Worm (Caenorhabditis elegans) whole organism, L4 larva: Measurements from ENCODE around the gene rfc-2.
"Not testable (repeated sequence)": the region's sequence is repeated elsewhere in the genome, so short reads cannot be mapped to it uniquely, and the experiment has no call there.

Experiments used
- R02D3.7 ChIP-seq: fragments of 150-350 bp; sonication (generic microtip); optimal IDR thresholded peaks from 3 replicates; lab custom pipeline; 2014; ENCODE audit warnings: missing biosample characterization, missing genetic modification characterization
- T20F7.1 ChIP-seq: fragments of 200-800 bp; sonication (Bioruptor generic); optimal IDR thresholded peaks from 2 replicates; lab custom pipeline; 2018; ENCODE audit warnings: mild to moderate bottlenecking, missing genetic modification characterization, missing compliant biosample characterization
- Y48G9A.11 ChIP-seq: fragments of 200-800 bp; sonication (Bioruptor generic); IDR thresholded peaks from 2 replicates; pipeline ENCODE4 v1.3.6; 2022; ENCODE audit warnings: missing genetic modification reagents, missing genetic modification characterization, missing compliant biosample characterization
- aha-1 ChIP-seq: fragments of 150-350 bp; peaks from one replicate; lab custom pipeline; 2014; ENCODE audit warnings: missing biosample characterization, missing genetic modification characterization
- ceh-62 ChIP-seq: sonication (generic microtip); optimal IDR thresholded peaks from 2 replicates; lab custom pipeline; 2017; ENCODE audit warnings: missing biosample characterization, missing genetic modification characterization
- cey-2 ChIP-seq: sonication (generic microtip); optimal IDR thresholded peaks from 3 replicates; lab custom pipeline; 2017; ENCODE audit warnings: missing genetic modification characterization, mild to moderate bottlenecking, missing compliant biosample characterization, antibody characterized with exemption, borderline replicate concordance; ENCODE audit not compliant: insufficient read depth
- daf-16 ChIP-seq, 3 experiments: sonication (generic microtip); optimal IDR thresholded peaks; 2 replicates each; lab custom pipeline; 2016 to 2017; ENCODE audit warnings: missing genetic modification characterization in 3 of 3, missing genetic modification reagents in 3 of 3, mild to moderate bottlenecking in 2 of 3, missing compliant biosample characterization in 2 of 3, missing biosample characterization in 1 of 3, moderate library complexity in 1 of 3
- dmd-8 ChIP-seq: fragments of 200-800 bp; sonication (Bioruptor generic); IDR thresholded peaks from 2 replicates; pipeline ENCODE4 v1.3.6; 2022; ENCODE audit warnings: missing genetic modification characterization, missing compliant biosample characterization
- dpl-1 ChIP-seq: fragments of 150-350 bp; optimal IDR thresholded peaks from 2 replicates; lab custom pipeline; 2014; ENCODE audit warnings: missing biosample characterization, missing genetic modification reagents, missing genetic modification characterization
- dve-1 ChIP-seq: sonication (generic microtip); optimal IDR thresholded peaks from 2 replicates; lab custom pipeline; 2017; ENCODE audit warnings: antibody characterized with exemption, mild to moderate bottlenecking, missing genetic modification characterization, missing compliant biosample characterization; ENCODE audit not compliant: insufficient read depth
- hlh-11 ChIP-seq: fragments of 200-800 bp; sonication (Bioruptor generic); optimal IDR thresholded peaks from 2 replicates; lab custom pipeline; 2018; ENCODE audit warnings: mild to moderate bottlenecking, missing genetic modification characterization, missing compliant biosample characterization
- hlh-30 ChIP-seq: sonication (generic microtip); optimal IDR thresholded peaks from 2 replicates; lab custom pipeline; 2017; ENCODE audit warnings: antibody characterized with exemption, mild to moderate bottlenecking, missing genetic modification characterization, missing compliant biosample characterization; ENCODE audit not compliant: insufficient read depth
- lin-29 ChIP-seq: fragments of 200-800 bp; sonication (Bioruptor generic); IDR thresholded peaks from 2 replicates; pipeline ENCODE4 v1.3.6; 2022; ENCODE audit warnings: missing genetic modification reagents, missing genetic modification characterization, missing compliant biosample characterization
- lin-38 ChIP-seq: fragments of 200-800 bp; sonication (Bioruptor generic); IDR thresholded peaks from 2 replicates; pipeline ENCODE4 v1.3.6; 2022; ENCODE audit warnings: missing genetic modification reagents, missing genetic modification characterization, missing compliant biosample characterization
- lsy-2 ChIP-seq, 2 experiments: fragments of 150-350 bp in 1 of 2; sonication (generic microtip) in 1 of 2; optimal IDR thresholded peaks; 2 replicates each; lab custom pipeline; 2014 to 2017; ENCODE audit warnings: missing biosample characterization in 2 of 2, missing genetic modification characterization in 2 of 2
- mep-1 ChIP-seq: fragments of 150-350 bp; sonication (generic microtip); optimal IDR thresholded peaks from 3 replicates; lab custom pipeline; 2014; ENCODE audit warnings: missing biosample characterization, missing genetic modification characterization
- nhr-111 ChIP-seq: fragments of 200-800 bp; sonication (Bioruptor generic); optimal IDR thresholded peaks from 2 replicates; lab custom pipeline; 2018; ENCODE audit warnings: mild to moderate bottlenecking, missing genetic modification characterization, missing compliant biosample characterization
- set-16 ChIP-seq: fragments of 200-800 bp; sonication (Bioruptor generic); IDR thresholded peaks from 2 replicates; pipeline ENCODE4 v1.3.6; 2022; ENCODE audit warnings: missing genetic modification reagents, missing genetic modification characterization, missing compliant biosample characterization
- skn-1 ChIP-seq: fragments of 150-350 bp; optimal IDR thresholded peaks from 2 replicates; lab custom pipeline; 2014; ENCODE audit warnings: missing biosample characterization, missing genetic modification characterization
- spr-3 ChIP-seq: fragments of 200-800 bp; sonication (Bioruptor generic); optimal IDR thresholded peaks from 2 replicates; lab custom pipeline; 2018; ENCODE audit warnings: mild to moderate bottlenecking, missing genetic modification characterization, missing compliant biosample characterization
- unc-39 ChIP-seq: sonication (generic microtip); optimal IDR thresholded peaks from 2 replicates; lab custom pipeline; 2017; ENCODE audit warnings: missing biosample characterization, missing genetic modification characterization
- unc-62 ChIP-seq, 3 experiments: fragments of 150-350 bp in 1 of 3; sonication (generic microtip); optimal IDR thresholded peaks in 2 of 3; peaks in 1 of 3; 1 replicate in 1 of 3; 2 replicates in 2 of 3; lab custom pipeline; 2014 to 2017; ENCODE audit warnings: missing biosample characterization in 3 of 3, missing genetic modification characterization in 3 of 3, missing genetic modification reagents in 3 of 3, missing genotype in 1 of 3
- vab-7 ChIP-seq: fragments of 200-800 bp; sonication (Bioruptor generic); IDR thresholded peaks from 2 replicates; pipeline ENCODE4 v1.3.6; 2022; ENCODE audit warnings: missing genetic modification reagents, missing genetic modification characterization, missing compliant biosample characterization
- zip-11 ChIP-seq: fragments of 200-800 bp; sonication (Bioruptor generic); IDR thresholded peaks from 2 replicates; pipeline ENCODE4 v1.3.6; 2022; ENCODE audit warnings: missing genetic modification characterization, missing compliant biosample characterization
- ztf-7 ChIP-seq: fragments of 150-350 bp; optimal IDR thresholded peaks from 2 replicates; lab custom pipeline; 2014; ENCODE audit warnings: missing biosample characterization, missing genetic modification characterization

rfc-2 gene

ce11 chrIV:1309600-1310207 is 37.4 kb upstream of the rfc-2 start, which contains the start of the genes ddx-46 and F53H1.4:
ddx-46 (minus strand) TSS chrIV:1309650.
F53H1.4 (plus strand) TSS chrIV:1310166.
- TF ChIP-seq aha-1 (tag; lab: Kevin White, UChicago), result peak; percentile 96
- TF ChIP-seq skn-1, result no peak
- peak in 1 of 2 experiments; percentile 47 for TF ChIP-seq lsy-2 (tag; optimal IDR thresholded peaks at IDR 0.05; lab: Kevin White, UChicago)
- no peak for TF ChIP-seq mep-1 (tag; lab: Kevin White, UChicago)
- TF ChIP-seq ceh-62, result no peak
- no peak for TF ChIP-seq zip-11 (GFP tag; lab: Robert Waterston, UW)
- peak; percentile 76 for TF ChIP-seq lin-38 (GFP tag; lab: Robert Waterston, UW)
- TF ChIP-seq T20F7.1 (GFP tag; lab: Kevin White, UChicago), result peak; percentile 98
- peak; percentile 99 for TF ChIP-seq Y48G9A.11 (GFP tag; lab: Robert Waterston, UW)
- peak; percentile 17 for TF ChIP-seq hlh-11 (tag; lab: Kevin White, UChicago)
- peak; percentile 87 for TF ChIP-seq dpl-1 (GFP tag; lab: Kevin White, UChicago)
- no peak for TF ChIP-seq R02D3.7 (tag; lab: Kevin White, UChicago)

DNA sequence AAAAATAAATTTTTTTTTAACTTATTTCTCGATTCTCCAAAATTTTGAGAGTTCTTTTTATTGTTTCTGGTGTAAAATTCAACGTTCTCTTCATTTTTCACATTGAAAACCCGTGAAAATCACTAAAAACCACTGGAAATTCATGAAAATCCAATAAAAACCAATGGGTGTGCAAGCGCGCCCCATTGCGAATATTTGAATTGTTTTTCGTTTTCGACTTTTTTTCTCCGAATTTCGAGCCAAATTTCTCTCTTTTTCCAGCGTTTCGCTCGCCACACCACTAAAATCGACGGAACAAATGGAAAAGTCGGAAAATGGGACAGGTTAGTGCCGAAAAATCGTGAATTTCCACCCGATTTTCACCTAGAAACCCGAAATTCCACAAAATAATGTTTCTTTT is 36.8 kb upstream of the rfc-2 start:
- TF ChIP-seq lin-38 (GFP tag; lab: Robert Waterston, UW) (peak; percentile 88), R02D3.7 (tag; lab: Kevin White, UChicago) (no peak), ztf-7 (no peak)
- TF ChIP-seq, all 104 proteins: peak for 1

ce11 chrIV:1328682-1329212 is 18.4 kb upstream of the rfc-2 start, which contains the start of gene F53H1.3:
F53H1.3 (plus strand) TSS chrIV:1329162.
- TF ChIP-seq hlh-30, result peak; percentile 16
- no peak for TF ChIP-seq nhr-111 (GFP tag; lab: Kevin White, UChicago)
- TF ChIP-seq dmd-8 (GFP tag; lab: Robert Waterston, UW), result no peak
- peak; percentile 96 for TF ChIP-seq lin-38 (GFP tag; lab: Robert Waterston, UW)
- TF ChIP-seq Y48G9A.11 (GFP tag; lab: Robert Waterston, UW), result 0 out of 2 replicates have a peak, but pooled peaks have one; percentile 46
- TF ChIP-seq lsy-2 (tag; optimal IDR thresholded peaks at IDR 0.05; lab: Kevin White, UChicago), result peak in 1 of 2 experiments; percentile 76
- peak; percentile 40 for TF ChIP-seq dpl-1 (GFP tag; lab: Kevin White, UChicago)

DNA sequence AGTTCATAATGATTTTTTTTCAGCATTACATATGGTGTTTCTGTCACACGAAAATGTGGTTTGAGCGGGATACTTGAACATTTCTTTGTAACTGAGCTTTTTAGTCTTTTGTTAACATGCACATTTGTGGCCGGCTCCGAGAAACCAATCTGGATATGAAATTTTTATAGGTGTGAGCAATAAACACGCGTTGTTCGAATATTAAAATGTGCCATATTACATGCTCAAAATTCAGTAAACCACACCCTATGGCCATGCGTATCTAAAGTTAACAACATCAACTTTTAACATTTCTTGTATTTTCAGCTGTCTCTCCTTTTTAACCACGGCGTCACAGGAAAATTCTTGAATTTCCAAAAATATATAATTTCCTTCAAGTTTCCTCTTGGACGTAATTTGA is 6.3 kb upstream of the rfc-2 start, which contains the start of gene F58F6.6:
Gene F58F6.6 (plus strand): TSS at position 301 of the 400 bp plus-strand sequence.
- TF ChIP-seq spr-3 (GFP tag; lab: Kevin White, UChicago); daf-16 (GFP tag; optimal IDR thresholded peaks at IDR 0.05; lab: Kevin White, UChicago); daf-16 (tag; optimal IDR thresholded peaks at IDR 0.05; lab: Kevin White, UChicago); lin-29 (GFP tag; lab: Robert Waterston, UW): not testable (repeated sequence)

ce11 chrIV:1343379-1343778 is 3.7 kb upstream of the rfc-2 start, which contains the start of gene F58F6.5:
F58F6.5 (plus strand) TSS chrIV:1343679.
- TF ChIP-seq unc-39 (tag; lab: Kevin White, UChicago); cey-2 (tag; lab: Kevin White, UChicago); vab-7 (GFP tag; lab: Robert Waterston, UW): not testable (repeated sequence)

- TF ChIP-seq set-16, result peak; percentile 77
- TF ChIP-seq, all 104 proteins: peak for 1; not testable (repeated sequence) for 103
These were observed 1.7 kb upstream of the rfc-2 start for ce11 chrIV:1345421-1345820.

DNA sequence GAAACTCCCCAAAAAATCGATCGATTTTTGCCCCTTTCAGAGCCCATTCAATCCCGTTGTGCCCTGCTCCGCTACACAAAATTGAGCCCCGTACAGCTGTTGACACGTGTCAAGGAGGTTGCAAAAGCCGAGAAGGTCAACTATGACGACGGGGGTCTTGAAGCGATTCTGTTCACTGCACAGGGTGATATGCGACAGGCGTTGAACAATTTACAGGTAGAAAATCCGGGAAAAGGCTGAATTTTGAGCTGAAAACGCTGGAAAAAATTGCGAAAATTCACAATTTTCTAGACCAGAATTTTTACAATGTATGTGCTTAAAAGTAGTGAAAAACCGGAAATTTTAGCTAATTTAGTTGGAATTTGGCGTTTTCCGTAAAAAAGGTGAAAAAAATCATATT is 2.2 kb downstream of the rfc-2 start:
- peak; percentile 91 for TF ChIP-seq aha-1 (tag; lab: Kevin White, UChicago)
- TF ChIP-seq dve-1 (tag; lab: Kevin White, UChicago), result no peak
- TF ChIP-seq unc-62 (GFP tag; optimal IDR thresholded peaks at IDR 0.05 in 1 of 2; lab: Kevin White, UChicago), result no peak
- no peak for TF ChIP-seq unc-62 (tag; optimal IDR thresholded peaks at IDR 0.05; lab: Kevin White, UChicago)
- TF ChIP-seq, all 104 proteins: peak for 1
